Fruit fly (Drosophila melanogaster): ENCODE results near the gene CG18063.

DNA sequence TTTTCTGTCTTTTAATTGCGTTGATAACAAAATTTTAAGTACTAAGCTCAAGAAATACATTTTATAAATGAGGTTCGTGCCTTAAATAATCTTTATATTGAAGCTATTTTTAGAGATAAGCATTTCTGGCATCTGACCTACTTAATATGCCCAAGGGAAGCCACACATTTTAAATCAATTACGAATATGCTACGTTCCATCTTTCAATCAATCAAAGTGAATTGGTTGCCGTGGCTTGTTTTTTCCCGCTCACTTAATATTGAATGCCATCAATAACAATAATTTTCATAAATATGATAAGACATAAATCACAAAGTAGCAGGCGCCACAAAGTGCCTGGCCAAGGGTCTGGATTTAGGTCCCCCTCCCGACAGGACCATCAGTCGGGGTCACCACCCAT is 21.5 kb upstream of the CG18063 start:
- TF ChIP-seq insv (optimal IDR thresholded peaks at IDR 0.05): no peak
- no peak for TF ChIP-seq psq (optimal IDR thresholded peaks at IDR 0.05)
- TF ChIP-seq ttk (optimal IDR thresholded peaks at IDR 0.05): no peak
- no peak for TF ChIP-seq Sin3A (optimal IDR thresholded peaks at IDR 0.05)
- no peak for TF ChIP-seq h (optimal IDR thresholded peaks at IDR 0.05)
